Worm (Caenorhabditis elegans) whole organism, L4 larva: ENCODE results near the gene F58D12.1.

Experiments used
- aha-1 ChIP-seq: fragments of 150-350 bp; peaks from one replicate; lab custom pipeline; 2014; ENCODE audit warnings: missing biosample characterization, missing genetic modification characterization
- aly-2 ChIP-seq: sonication (generic microtip); optimal IDR thresholded peaks from 2 replicates; lab custom pipeline; 2018; ENCODE audit warnings: missing biosample characterization, missing genetic modification characterization
- ceh-20 ChIP-seq: fragments of 200-800 bp; sonication (Bioruptor generic); IDR thresholded peaks from 2 replicates; pipeline ENCODE4 v1.3.6; 2022; ENCODE audit warnings: missing genetic modification reagents, missing genetic modification characterization, missing compliant biosample characterization
- daf-16 ChIP-seq, 3 experiments: sonication (generic microtip); optimal IDR thresholded peaks; 2 replicates each; lab custom pipeline; 2016 to 2017; ENCODE audit warnings: missing genetic modification characterization in 3 of 3, missing genetic modification reagents in 3 of 3, mild to moderate bottlenecking in 2 of 3, missing compliant biosample characterization in 2 of 3, missing biosample characterization in 1 of 3, moderate library complexity in 1 of 3
- fos-1 ChIP-seq: fragments of 150-350 bp; optimal IDR thresholded peaks from 2 replicates; lab custom pipeline; 2014; ENCODE audit warnings: missing biosample characterization, missing genetic modification characterization
- hlh-11 ChIP-seq: fragments of 200-800 bp; sonication (Bioruptor generic); optimal IDR thresholded peaks from 2 replicates; lab custom pipeline; 2018; ENCODE audit warnings: mild to moderate bottlenecking, missing genetic modification characterization, missing compliant biosample characterization
- lin-39 ChIP-seq: fragments of 150-350 bp; optimal IDR thresholded peaks from 2 replicates; lab custom pipeline; 2014; ENCODE audit warnings: missing biosample characterization, missing genetic modification reagents, missing genetic modification characterization
- nhr-10 ChIP-seq: fragments of 150-350 bp; optimal IDR thresholded peaks from 2 replicates; lab custom pipeline; 2014; ENCODE audit warnings: missing biosample characterization, missing genetic modification characterization
- nhr-111 ChIP-seq: fragments of 200-800 bp; sonication (Bioruptor generic); optimal IDR thresholded peaks from 2 replicates; lab custom pipeline; 2018; ENCODE audit warnings: mild to moderate bottlenecking, missing genetic modification characterization, missing compliant biosample characterization
- nhr-25 ChIP-seq: sonication (generic microtip); optimal IDR thresholded peaks from 2 replicates; lab custom pipeline; 2017; ENCODE audit warnings: missing genetic modification characterization, mild to moderate bottlenecking, missing compliant biosample characterization, antibody characterized with exemption, moderate library complexity, borderline replicate concordance; ENCODE audit not compliant: insufficient read depth
- nhr-42 ChIP-seq: fragments of 200-800 bp; sonication (Bioruptor generic); IDR thresholded peaks from 2 replicates; pipeline ENCODE4 v1.3.6; 2022; ENCODE audit warnings: missing genetic modification characterization, missing compliant biosample characterization
- nhr-76 ChIP-seq: fragments of 150-350 bp; optimal IDR thresholded peaks from 2 replicates; lab custom pipeline; 2014; ENCODE audit warnings: missing biosample characterization, missing genetic modification characterization
- zfp-2 ChIP-seq: sonication (generic microtip); optimal IDR thresholded peaks from 2 replicates; lab custom pipeline; 2016; ENCODE audit warnings: mild to moderate bottlenecking, missing genetic modification characterization, missing compliant biosample characterization
- ztf-7 ChIP-seq: fragments of 150-350 bp; optimal IDR thresholded peaks from 2 replicates; lab custom pipeline; 2014; ENCODE audit warnings: missing biosample characterization, missing genetic modification characterization

Gene F58D12.1

ce11 chrV:14098519-14098918 lies 49.1 kb downstream of the F58D12.1 start, which contains the start of the genes D1086.2 and D1086.1:
TSS of gene D1086.2 (minus strand) at chrV:14098668.
TSS of gene D1086.1 (plus strand) at chrV:14098858.
- TF ChIP-seq nhr-42 (no peak), fos-1 (no peak), nhr-76 (tag; lab: Kevin White, UChicago) (no peak), aha-1 (tag; lab: Kevin White, UChicago) (peak; percentile 39), daf-16 (GFP tag; optimal IDR thresholded peaks at IDR 0.05; lab: Kevin White, UChicago) (peak in 1 of 2 experiments; percentile 94), daf-16 (tag; optimal IDR thresholded peaks at IDR 0.05; lab: Kevin White, UChicago) (no peak), lin-39 (tag; lab: Kevin White, UChicago) (no peak), nhr-111 (GFP tag; lab: Kevin White, UChicago) (no peak)

- no peak for TF ChIP-seq zfp-2 (tag; lab: Kevin White, UChicago)
- TF ChIP-seq daf-16 (GFP tag; optimal IDR thresholded peaks at IDR 0.05; lab: Kevin White, UChicago): peak in 1 of 2 experiments; percentile 59
- no peak for TF ChIP-seq daf-16 (tag; optimal IDR thresholded peaks at IDR 0.05; lab: Kevin White, UChicago)
- peak; percentile 23 for TF ChIP-seq hlh-11 (tag; lab: Kevin White, UChicago)
Observed at ce11 chrV:14100886-14101285, 51.5 kb downstream of the F58D12.1 start, which contains the start of gene D1086.12. TSS of gene D1086.12 (plus strand) at chrV:14101186.

- TF ChIP-seq fos-1 (no peak), aly-2 (tag; lab: Kevin White, UChicago) (no peak), ceh-20 (GFP tag; lab: Robert Waterston, UW) (no peak), nhr-10 (tag; lab: Kevin White, UChicago) (no peak), nhr-25 (tag; lab: Kevin White, UChicago) (no peak), ztf-7 (tag; lab: Kevin White, UChicago) (no peak), zfp-2 (tag; lab: Kevin White, UChicago) (no peak)
Observed at ce11 chrV:14103970-14104369, 54.6 kb downstream of the F58D12.1 start, which contains the start of gene D1086.9. TSS of gene D1086.9 (plus strand) at chrV:14104270.
